Worm (Caenorhabditis elegans) whole organism, early embryonic: ENCODE measurements around the gene C09B8.4.
A peak's percentile ranks its signal among the peaks of the same experiment; 100 is the strongest.

ENCODE experiments used
- B0310.2 ChIP-seq: sonication (generic microtip); optimal IDR thresholded peaks from 2 replicates; lab custom pipeline; 2016; ENCODE audit warnings: mild to moderate bottlenecking, missing genetic modification characterization, missing compliant biosample characterization
- F13C5.2 ChIP-seq: sonication (generic microtip); optimal IDR thresholded peaks from 2 replicates; lab custom pipeline; 2017; ENCODE audit warnings: mild to moderate bottlenecking, missing genetic modification characterization, inconsistent platforms, missing compliant biosample characterization
- aly-1 ChIP-seq: sonication (generic microtip); optimal IDR thresholded peaks from 2 replicates; lab custom pipeline; 2016; ENCODE audit warnings: missing genetic modification characterization, missing compliant biosample characterization
- ama-1 ChIP-seq: fragments of 150-350 bp; optimal IDR thresholded peaks from 2 replicates; lab custom pipeline; 2014
- ceh-13 ChIP-seq: fragments of 200-800 bp; sonication (Bioruptor generic); optimal IDR thresholded peaks from 2 replicates; lab custom pipeline; 2018; ENCODE audit warnings: mild to moderate bottlenecking, missing genetic modification characterization, missing compliant biosample characterization
- ceh-36 ChIP-seq: sonication (generic microtip); optimal IDR thresholded peaks from 2 replicates; lab custom pipeline; 2016; ENCODE audit warnings: missing genetic modification characterization, inconsistent platforms, missing compliant biosample characterization
- ets-7 ChIP-seq: sonication (generic microtip); optimal IDR thresholded peaks from 2 replicates; lab custom pipeline; 2016; ENCODE audit warnings: missing genotype, missing genetic modification characterization, missing compliant biosample characterization
- flt-1 ChIP-seq: fragments of 200-800 bp; sonication (Bioruptor generic); IDR thresholded peaks from 2 replicates; pipeline ENCODE4 v1.3.6; 2022; ENCODE audit warnings: missing genetic modification characterization, missing compliant biosample characterization
- hmbx-1 ChIP-seq: sonication (generic microtip); optimal IDR thresholded peaks from 2 replicates; lab custom pipeline; 2016; ENCODE audit warnings: mild to moderate bottlenecking, missing genetic modification characterization, missing compliant biosample characterization
- hmg-4 ChIP-seq: fragments of 200-800 bp; sonication (Bioruptor generic); optimal IDR thresholded peaks from 2 replicates; lab custom pipeline; 2018; ENCODE audit warnings: mild to moderate bottlenecking, missing genetic modification characterization, missing compliant biosample characterization
- hnd-1 ChIP-seq: sonication (generic microtip); optimal IDR thresholded peaks from 2 replicates; lab custom pipeline; 2016; ENCODE audit warnings: missing genetic modification characterization, missing compliant biosample characterization
- pes-1 ChIP-seq: fragments of 200-800 bp; sonication (Bioruptor generic); IDR thresholded peaks from 2 replicates; pipeline ENCODE4 v1.3.6; 2022; ENCODE audit warnings: missing genetic modification reagents, missing genetic modification characterization, missing compliant biosample characterization
- scrt-1 ChIP-seq: fragments of 200-800 bp; sonication (Bioruptor generic); IDR thresholded peaks from 2 replicates; pipeline ENCODE4 v1.3.6; 2022; ENCODE audit warnings: missing genetic modification characterization, missing compliant biosample characterization
- sea-1 ChIP-seq: fragments of 200-800 bp; sonication (Bioruptor generic); conservative IDR thresholded peaks from 2 replicates; pipeline ENCODE4 v1.3.6; 2022; ENCODE audit warnings: missing genetic modification characterization, missing compliant biosample characterization
- tbx-11 ChIP-seq: fragments of 200-800 bp; sonication (Bioruptor generic); IDR thresholded peaks from 2 replicates; pipeline ENCODE4 v1.3.6; 2022; ENCODE audit warnings: missing genetic modification characterization, missing compliant biosample characterization
- tbx-37 ChIP-seq: fragments of 200-800 bp; sonication (Bioruptor generic); conservative IDR thresholded peaks from 2 replicates; pipeline ENCODE4 v1.3.6; 2022; ENCODE audit warnings: missing genetic modification reagents, missing genetic modification characterization, missing compliant biosample characterization
- tra-4 ChIP-seq: sonication (generic microtip); optimal IDR thresholded peaks from 2 replicates; lab custom pipeline; 2017; ENCODE audit warnings: missing genetic modification characterization, missing compliant biosample characterization

The C09B8.4 gene

ce11 chrX:5994004-5994403 lies 25.7 kb downstream of the C09B8.4 start:
- TF ChIP-seq pes-1 (GFP tag; lab: Robert Waterston, UW) (no peak), ets-7 (tag; lab: Kevin White, UChicago) (no peak), tbx-37 (no peak)

- no peak for TF ChIP-seq hmg-4 (GFP tag; lab: Kevin White, UChicago)
- no peak for TF ChIP-seq tra-4 (tag; lab: Kevin White, UChicago)
- no peak for TF ChIP-seq flt-1 (GFP tag; lab: Robert Waterston, UW)
- no peak for TF ChIP-seq ama-1
- no peak for TF ChIP-seq tbx-11 (GFP tag; lab: Robert Waterston, UW)
- no peak for TF ChIP-seq pes-1 (GFP tag; lab: Robert Waterston, UW)
- no peak for TF ChIP-seq hnd-1 (tag; lab: Kevin White, UChicago)
- TF ChIP-seq aly-1 (tag; lab: Kevin White, UChicago): no peak
- no peak for TF ChIP-seq hmbx-1 (tag; lab: Kevin White, UChicago)
- TF ChIP-seq F13C5.2 (tag; lab: Kevin White, UChicago): no peak
- no peak for TF ChIP-seq sea-1
- no peak for TF ChIP-seq ceh-13 (GFP tag; lab: Kevin White, UChicago)
- TF ChIP-seq scrt-1 (GFP tag; lab: Robert Waterston, UW): no peak
- TF ChIP-seq ceh-36 (tag; lab: Kevin White, UChicago): no peak
- no peak for TF ChIP-seq ets-7 (tag; lab: Kevin White, UChicago)
- no peak for TF ChIP-seq tbx-37
- no peak for TF ChIP-seq B0310.2 (tag; lab: Kevin White, UChicago)
These were observed 27.0 kb downstream of the C09B8.4 start, which contains the start of gene F22F4.5 for ce11 chrX:5992770-5993169. Gene F22F4.5, minus strand, starts transcription at chrX:5992870.

- no peak for TF ChIP-seq ceh-36 (tag; lab: Kevin White, UChicago)
- TF ChIP-seq scrt-1 (GFP tag; lab: Robert Waterston, UW): no peak
- no peak for TF ChIP-seq aly-1 (tag; lab: Kevin White, UChicago)
- no peak for TF ChIP-seq hmg-4 (GFP tag; lab: Kevin White, UChicago)
- no peak for TF ChIP-seq F13C5.2 (tag; lab: Kevin White, UChicago)
- no peak for TF ChIP-seq flt-1 (GFP tag; lab: Robert Waterston, UW)
- TF ChIP-seq tbx-37: no peak
- no peak for TF ChIP-seq ama-1
- TF ChIP-seq ets-7 (tag; lab: Kevin White, UChicago): no peak
- TF ChIP-seq B0310.2 (tag; lab: Kevin White, UChicago): no peak
- TF ChIP-seq tra-4 (tag; lab: Kevin White, UChicago): no peak
- TF ChIP-seq pes-1 (GFP tag; lab: Robert Waterston, UW): no peak
- TF ChIP-seq sea-1: no peak
- TF ChIP-seq tbx-11 (GFP tag; lab: Robert Waterston, UW): no peak
- no peak for TF ChIP-seq hmbx-1 (tag; lab: Kevin White, UChicago)
- no peak for TF ChIP-seq ceh-13 (GFP tag; lab: Kevin White, UChicago)
- no peak for TF ChIP-seq hnd-1 (tag; lab: Kevin White, UChicago)
These were observed 31.8 kb downstream of the C09B8.4 start for ce11 chrX:5987910-5988309.

ce11 chrX:5985720-5986119 lies 34.0 kb downstream of the C09B8.4 start:
- TF ChIP-seq sea-1 (no peak), ama-1 (no peak), F13C5.2 (tag; lab: Kevin White, UChicago) (no peak), pes-1 (GFP tag; lab: Robert Waterston, UW) (no peak), hnd-1 (tag; lab: Kevin White, UChicago) (no peak), hmg-4 (GFP tag; lab: Kevin White, UChicago) (no peak), B0310.2 (tag; lab: Kevin White, UChicago) (no peak), aly-1 (tag; lab: Kevin White, UChicago) (no peak), flt-1 (GFP tag; lab: Robert Waterston, UW) (no peak), tbx-11 (GFP tag; lab: Robert Waterston, UW) (no peak), scrt-1 (GFP tag; lab: Robert Waterston, UW) (no peak), hmbx-1 (tag; lab: Kevin White, UChicago) (no peak), ceh-36 (tag; lab: Kevin White, UChicago) (no peak), ets-7 (tag; lab: Kevin White, UChicago) (no peak), tbx-37 (no peak), tra-4 (tag; lab: Kevin White, UChicago) (no peak), ceh-13 (GFP tag; lab: Kevin White, UChicago) (no peak)

- TF ChIP-seq tbx-11 (GFP tag; lab: Robert Waterston, UW) (peak; percentile 39; the same call in 1 of the 2 replicates), flt-1 (GFP tag; lab: Robert Waterston, UW) (no peak), ama-1 (no peak), tbx-37 (no peak), F13C5.2 (tag; lab: Kevin White, UChicago) (peak; percentile 31), B0310.2 (tag; lab: Kevin White, UChicago) (no peak), hmbx-1 (tag; lab: Kevin White, UChicago) (no peak), hmg-4 (GFP tag; lab: Kevin White, UChicago) (peak; percentile 85), aly-1 (tag; lab: Kevin White, UChicago) (peak; percentile 75), pes-1 (GFP tag; lab: Robert Waterston, UW) (no peak; the same call in 1 of the 2 replicates)
These were observed 35.1 kb downstream of the C09B8.4 start, which contains the start of gene klp-13 for ce11 chrX:5984581-5985039. Gene klp-13, plus strand, starts transcription at chrX:5984989.

ce11 chrX:5983267-5983666 lies 36.5 kb downstream of the C09B8.4 start:
- TF ChIP-seq tbx-11 (GFP tag; lab: Robert Waterston, UW) (no peak), ama-1 (no peak)

ce11 chrX:5982799-5983198 lies 36.9 kb downstream of the C09B8.4 start:
- TF ChIP-seq sea-1 (no peak), aly-1 (tag; lab: Kevin White, UChicago) (no peak), hmbx-1 (tag; lab: Kevin White, UChicago) (no peak), hmg-4 (GFP tag; lab: Kevin White, UChicago) (no peak), ets-7 (tag; lab: Kevin White, UChicago) (no peak), pes-1 (GFP tag; lab: Robert Waterston, UW) (no peak), scrt-1 (GFP tag; lab: Robert Waterston, UW) (no peak), tbx-11 (GFP tag; lab: Robert Waterston, UW) (no peak), tra-4 (tag; lab: Kevin White, UChicago) (no peak), B0310.2 (tag; lab: Kevin White, UChicago) (no peak), ceh-13 (GFP tag; lab: Kevin White, UChicago) (no peak)
